Worm (Caenorhabditis elegans) whole organism, young adult: ENCODE measurements around the gene nduv-3.
A peak's percentile ranks its signal among the peaks of the same experiment; 100 is the strongest.

Experiments
- B0019.2 ChIP-seq: fragments of 200-800 bp; sonication (Bioruptor generic); conservative IDR thresholded peaks from 2 replicates; pipeline ENCODE4 v1.3.6; 2022; ENCODE audit warnings: missing genetic modification reagents, missing genetic modification characterization, missing compliant biosample characterization
- B0035.1 ChIP-seq: sonication (generic microtip); optimal IDR thresholded peaks from 2 replicates; lab custom pipeline; 2016; ENCODE audit warnings: missing genetic modification characterization, mild to moderate bottlenecking, missing compliant biosample characterization, missing genotype, missing genetic modification reagents
- B0336.3 ChIP-seq: fragments of 200-800 bp; sonication (Bioruptor generic); IDR thresholded peaks from 2 replicates; pipeline ENCODE4 v1.3.6; 2022; ENCODE audit warnings: missing genetic modification characterization, missing compliant biosample characterization
- C17E4.6 ChIP-seq: fragments of 200-800 bp; sonication (Bioruptor generic); IDR thresholded peaks from 2 replicates; pipeline ENCODE4 v1.3.6; 2022; ENCODE audit warnings: missing genetic modification reagents, missing genetic modification characterization, missing compliant biosample characterization
- D2030.7 ChIP-seq: fragments of 200-800 bp; sonication (Bioruptor generic); IDR thresholded peaks from 2 replicates; pipeline ENCODE4 v1.3.6; 2022; ENCODE audit warnings: missing genetic modification reagents, missing genetic modification characterization, missing compliant biosample characterization
- F33H1.4 ChIP-seq: fragments of 200-800 bp; sonication (Bioruptor generic); IDR thresholded peaks from 2 replicates; pipeline ENCODE4 v1.3.6; 2022; ENCODE audit warnings: missing genetic modification reagents, missing genetic modification characterization, missing compliant biosample characterization
- F39B2.1 ChIP-seq: fragments of 200-800 bp; sonication (Bioruptor generic); IDR thresholded peaks from 2 replicates; pipeline ENCODE4 v1.3.6; 2022; ENCODE audit warnings: missing genetic modification reagents, missing genetic modification characterization, missing compliant biosample characterization
- F55B11.4 ChIP-seq: sonication (generic microtip); optimal IDR thresholded peaks from 2 replicates; lab custom pipeline; 2016; ENCODE audit warnings: missing compliant biosample characterization, missing genetic modification characterization, borderline replicate concordance; ENCODE audit not compliant: insufficient read depth
- K11D2.4 ChIP-seq: fragments of 200-800 bp; sonication (Bioruptor generic); IDR thresholded peaks from 2 replicates; pipeline ENCODE4 v1.3.6; 2022; ENCODE audit warnings: missing genetic modification reagents, missing genetic modification characterization, missing compliant biosample characterization
- T26A5.8 ChIP-seq: sonication (generic microtip); optimal IDR thresholded peaks from 2 replicates; lab custom pipeline; 2016; ENCODE audit warnings: missing genetic modification characterization, missing compliant biosample characterization
- Y53G8AR.9 ChIP-seq: fragments of 200-800 bp; sonication (Bioruptor generic); conservative IDR thresholded peaks from 2 replicates; pipeline ENCODE4 v1.3.6; 2022; ENCODE audit warnings: missing genetic modification reagents, missing genetic modification characterization, missing compliant biosample characterization
- aptf-2 ChIP-seq: fragments of 200-800 bp; sonication (Bioruptor generic); conservative IDR thresholded peaks from 2 replicates; pipeline ENCODE4 v1.3.6; 2022; ENCODE audit warnings: missing genetic modification reagents, missing genetic modification characterization, missing compliant biosample characterization
- atf-7 ChIP-seq: sonication (generic microtip); optimal IDR thresholded peaks from 2 replicates; lab custom pipeline; 2017; ENCODE audit warnings: mild to moderate bottlenecking, missing genetic modification characterization, missing compliant biosample characterization
- athp-1 ChIP-seq: sonication (generic microtip); optimal IDR thresholded peaks from 2 replicates; lab custom pipeline; 2017; ENCODE audit warnings: mild to moderate bottlenecking, missing genetic modification characterization, missing compliant biosample characterization
- bed-2 ChIP-seq: fragments of 200-800 bp; sonication (Bioruptor generic); IDR thresholded peaks from 2 replicates; pipeline ENCODE4 v1.3.6; 2022; ENCODE audit warnings: missing genetic modification reagents, missing genetic modification characterization, missing compliant biosample characterization
- ceh-27 ChIP-seq: fragments of 200-800 bp; sonication (Bioruptor generic); optimal IDR thresholded peaks from 2 replicates; lab custom pipeline; 2018; ENCODE audit warnings: mild to moderate bottlenecking, missing genetic modification characterization, moderate library complexity, missing compliant biosample characterization
- ceh-58 ChIP-seq: fragments of 200-800 bp; sonication (Bioruptor generic); IDR thresholded peaks from 2 replicates; pipeline ENCODE4 v1.3.6; 2022; ENCODE audit warnings: missing genetic modification characterization, missing compliant biosample characterization
- die-1 ChIP-seq: sonication (generic microtip); optimal IDR thresholded peaks from 2 replicates; lab custom pipeline; 2016; ENCODE audit warnings: missing genotype, mild to moderate bottlenecking, missing genetic modification characterization, missing compliant biosample characterization
- dox-1 ChIP-seq: fragments of 200-800 bp; sonication (Bioruptor generic); IDR thresholded peaks from 2 replicates; pipeline ENCODE4 v1.3.6; 2022; ENCODE audit warnings: missing genetic modification reagents, missing genetic modification characterization, missing compliant biosample characterization
- dpl-1 ChIP-seq: fragments of 150-350 bp; optimal IDR thresholded peaks from 2 replicates; lab custom pipeline; 2014; ENCODE audit warnings: missing biosample characterization, missing genetic modification reagents, missing genetic modification characterization
- efl-1 ChIP-seq: fragments of 150-350 bp; optimal IDR thresholded peaks from 2 replicates; lab custom pipeline; 2014; ENCODE audit warnings: missing biosample characterization, missing genetic modification reagents, missing genetic modification characterization
- egrh-3 ChIP-seq: fragments of 200-800 bp; sonication (Bioruptor generic); IDR thresholded peaks from 2 replicates; pipeline ENCODE4 v1.3.6; 2022; ENCODE audit warnings: missing genetic modification reagents, missing genetic modification characterization, missing compliant biosample characterization
- ets-4 ChIP-seq: fragments of 200-800 bp; sonication (Bioruptor generic); optimal IDR thresholded peaks from 2 replicates; lab custom pipeline; 2018; ENCODE audit warnings: mild to moderate bottlenecking, missing genetic modification characterization, missing compliant biosample characterization
- fkh-3 ChIP-seq: sonication (generic microtip); optimal IDR thresholded peaks from 2 replicates; lab custom pipeline; 2016; ENCODE audit warnings: mild to moderate bottlenecking, missing genetic modification characterization, missing compliant biosample characterization
- him-1 ChIP-seq: sonication (generic microtip); optimal IDR thresholded peaks from 2 replicates; lab custom pipeline; 2016; ENCODE audit warnings: missing genotype, missing genetic modification reagents, missing genetic modification characterization, missing compliant biosample characterization
- hlh-26 ChIP-seq: fragments of 200-800 bp; sonication (Bioruptor generic); conservative IDR thresholded peaks from 2 replicates; pipeline ENCODE4 v1.3.6; 2022; ENCODE audit warnings: missing genetic modification reagents, missing genetic modification characterization, missing compliant biosample characterization
- hmg-20 ChIP-seq: fragments of 200-800 bp; sonication (Bioruptor generic); IDR thresholded peaks from 2 replicates; pipeline ENCODE4 v1.3.6; 2022; ENCODE audit warnings: missing genetic modification reagents, missing genetic modification characterization, missing compliant biosample characterization
- hrde-1 ChIP-seq: sonication (generic microtip); optimal IDR thresholded peaks from 2 replicates; lab custom pipeline; 2016; ENCODE audit warnings: missing genetic modification characterization, mild to moderate bottlenecking, missing compliant biosample characterization, moderate library complexity, missing genotype, missing genetic modification reagents, borderline replicate concordance
- let-607 ChIP-seq, 2 experiments: fragments of 200-800 bp in 1 of 2; sonication (Bioruptor generic) in 1 of 2; sonication (generic microtip) in 1 of 2; optimal IDR thresholded peaks; 2 replicates each; lab custom pipeline; 2016 to 2018; ENCODE audit warnings: mild to moderate bottlenecking in 2 of 2, missing compliant biosample characterization in 2 of 2, missing genetic modification characterization in 2 of 2, moderate library complexity in 2 of 2, missing genotype in 1 of 2
- lir-1 ChIP-seq: fragments of 200-800 bp; sonication (Bioruptor generic); conservative IDR thresholded peaks from 2 replicates; pipeline ENCODE4 v1.3.6; 2022; ENCODE audit warnings: missing genetic modification reagents, missing genetic modification characterization, missing compliant biosample characterization
- lsy-27 ChIP-seq: sonication (generic microtip); optimal IDR thresholded peaks from 2 replicates; lab custom pipeline; 2017; ENCODE audit warnings: missing genetic modification characterization, mild to moderate bottlenecking, missing compliant biosample characterization, antibody characterized with exemption, missing genotype, borderline replicate concordance; ENCODE audit not compliant: insufficient read depth
- madf-3 ChIP-seq: fragments of 200-800 bp; sonication (Bioruptor generic); IDR thresholded peaks from 2 replicates; pipeline ENCODE4 v1.3.6; 2022; ENCODE audit warnings: missing genetic modification reagents, missing genetic modification characterization, missing compliant biosample characterization
- madf-6 ChIP-seq: fragments of 200-800 bp; sonication (Bioruptor generic); IDR thresholded peaks from 2 replicates; pipeline ENCODE4 v1.3.6; 2022; ENCODE audit warnings: missing genetic modification reagents, missing genetic modification characterization, missing compliant biosample characterization
- madf-8 ChIP-seq: fragments of 200-800 bp; sonication (Bioruptor generic); conservative IDR thresholded peaks from 2 replicates; pipeline ENCODE4 v1.3.6; 2022; ENCODE audit warnings: missing genetic modification reagents, missing genetic modification characterization, missing compliant biosample characterization
- mes-4 ChIP-seq: sonication (generic microtip); optimal IDR thresholded peaks from 2 replicates; lab custom pipeline; 2016; ENCODE audit warnings: missing genotype, missing genetic modification characterization, missing compliant biosample characterization
- nfya-1 ChIP-seq: sonication (generic microtip); optimal IDR thresholded peaks from 2 replicates; lab custom pipeline; 2017; ENCODE audit warnings: antibody characterized with exemption, missing compliant biosample characterization, missing genetic modification characterization, borderline replicate concordance; ENCODE audit not compliant: insufficient read depth
- nhr-179 ChIP-seq: sonication (generic microtip); optimal IDR thresholded peaks from 2 replicates; lab custom pipeline; 2016; ENCODE audit warnings: mild to moderate bottlenecking, missing genetic modification characterization, missing compliant biosample characterization
- nhr-90 ChIP-seq: sonication (generic microtip); optimal IDR thresholded peaks from 2 replicates; lab custom pipeline; 2016; ENCODE audit warnings: missing genotype, mild to moderate bottlenecking, missing genetic modification characterization, missing compliant biosample characterization
- rpc-1 ChIP-seq, 2 experiments: fragments of 150-350 bp in 1 of 2; sonication (generic microtip) in 1 of 2; optimal IDR thresholded peaks; 2 replicates each; lab custom pipeline; 2014 to 2018; ENCODE audit warnings: missing biosample characterization in 1 of 2, missing genetic modification characterization in 1 of 2, missing genetic modification reagents in 1 of 2, missing genotype in 1 of 2
- snpc-4 ChIP-seq, 5 experiments: fragments of 150-350 bp in 1 of 5; sonication (generic microtip) in 4 of 5; optimal IDR thresholded peaks; 2 replicates each; lab custom pipeline; 2014 to 2018; ENCODE audit warnings: missing genetic modification characterization in 5 of 5, missing biosample characterization in 3 of 5, antibody characterized with exemption in 2 of 5, mild to moderate bottlenecking in 2 of 5, missing compliant biosample characterization in 2 of 5, missing genotype in 2 of 5, moderate library complexity in 2 of 5, missing genetic modification reagents in 1 of 5
- tbx-9 ChIP-seq: sonication (generic microtip); optimal IDR thresholded peaks from 2 replicates; lab custom pipeline; 2016; ENCODE audit warnings: borderline replicate concordance, missing genetic modification characterization, inconsistent platforms, missing compliant biosample characterization
- tlf-1 ChIP-seq: fragments of 200-800 bp; sonication (Bioruptor generic); optimal IDR thresholded peaks from 2 replicates; lab custom pipeline; 2018; ENCODE audit warnings: mild to moderate bottlenecking, missing genetic modification characterization, missing compliant biosample characterization
- unc-130 ChIP-seq: sonication (generic microtip); optimal IDR thresholded peaks from 2 replicates; lab custom pipeline; 2016; ENCODE audit warnings: missing genetic modification reagents, missing genetic modification characterization, missing compliant biosample characterization
- xnd-1 ChIP-seq: sonication (generic microtip); optimal IDR thresholded peaks from 2 replicates; lab custom pipeline; 2016; ENCODE audit warnings: missing genotype, missing genetic modification reagents, missing genetic modification characterization, missing compliant biosample characterization
- ztf-28 ChIP-seq: fragments of 200-800 bp; sonication (Bioruptor generic); IDR thresholded peaks from 2 replicates; pipeline ENCODE4 v1.3.6; 2022; ENCODE audit warnings: missing genetic modification reagents, missing genetic modification characterization, missing compliant biosample characterization
- ztf-6 ChIP-seq: fragments of 200-800 bp; sonication (Bioruptor generic); IDR thresholded peaks from 2 replicates; pipeline ENCODE4 v1.3.6; 2022; ENCODE audit warnings: missing genetic modification reagents, missing genetic modification characterization, missing compliant biosample characterization

The nduv-3 gene

DNA sequence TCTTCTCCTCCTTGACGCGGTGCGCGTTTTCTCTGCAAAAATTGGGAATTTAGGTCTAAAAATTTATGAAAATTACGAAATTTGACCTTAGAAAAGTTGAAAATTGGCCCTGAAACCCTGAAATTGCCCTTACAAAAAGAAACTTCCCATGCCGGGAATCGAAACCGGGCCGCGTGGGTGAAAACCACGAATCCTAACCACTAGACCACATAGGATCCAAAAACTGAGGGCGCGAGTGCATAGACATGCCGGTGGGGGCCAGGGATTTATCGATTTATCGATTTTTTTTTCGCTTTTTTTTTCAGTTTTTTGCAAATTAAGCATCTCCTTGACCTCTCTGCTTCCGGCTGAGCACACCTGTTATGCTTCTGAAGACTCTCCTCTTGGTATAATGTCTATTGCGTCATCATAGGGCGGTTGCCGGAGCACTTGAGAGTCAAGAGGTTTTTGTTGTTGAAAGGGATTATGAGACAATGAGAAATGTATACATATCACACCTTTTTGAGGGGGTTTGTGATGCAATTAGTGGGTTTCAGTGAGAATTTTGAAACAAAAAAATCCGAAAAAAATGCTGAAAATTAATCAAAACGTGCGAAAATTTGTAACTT lies 1.3 kb upstream of the nduv-3 start (continued):
- TF ChIP-seq tbx-9 (tag; lab: Kevin White, UChicago), result no peak
- TF ChIP-seq atf-7 (tag; lab: Kevin White, UChicago), result no peak
- peak; percentile 62 for TF ChIP-seq T26A5.8 (tag; lab: Kevin White, UChicago)
- no peak for TF ChIP-seq egrh-3 (GFP tag; lab: Robert Waterston, UW)
- no peak for TF ChIP-seq aptf-2
- no peak for TF ChIP-seq him-1 (tag; lab: Kevin White, UChicago)
- TF ChIP-seq lir-1, result no peak
- TF ChIP-seq hlh-26 (GFP tag; lab: Robert Waterston, UW), result no peak
- TF ChIP-seq bed-2 (GFP tag; lab: Robert Waterston, UW), result no peak
- no peak for TF ChIP-seq ceh-27
- TF ChIP-seq nhr-179 (tag; lab: Kevin White, UChicago), result no peak
- TF ChIP-seq nfya-1 (tag; lab: Kevin White, UChicago), result no peak
- no peak for TF ChIP-seq unc-130
- TF ChIP-seq tlf-1 (GFP tag; lab: Kevin White, UChicago), result peak; percentile 23
- no peak for TF ChIP-seq ztf-6
- TF ChIP-seq F33H1.4 (GFP tag; lab: Robert Waterston, UW), result no peak
- TF ChIP-seq K11D2.4, result no peak
- peak; percentile 24 for TF ChIP-seq lsy-27
- peak; percentile 66 for TF ChIP-seq athp-1 (tag; lab: Kevin White, UChicago)
- TF ChIP-seq D2030.7 (GFP tag; lab: Robert Waterston, UW), result peak; percentile 43; the same call in 1 of the 2 replicates
- 0 out of 2 replicates have a peak, but pooled peaks have one; percentile 17 for TF ChIP-seq madf-3 (GFP tag; lab: Robert Waterston, UW)
- no peak for TF ChIP-seq F39B2.1 (GFP tag; lab: Robert Waterston, UW)
- TF ChIP-seq ztf-28 (GFP tag; lab: Robert Waterston, UW), result no peak
- TF ChIP-seq madf-8 (GFP tag; lab: Robert Waterston, UW), result no peak
- TF ChIP-seq snpc-4 (GFP tag; optimal IDR thresholded peaks at IDR 0.05; lab: Kevin White, UChicago), result no peak
- TF ChIP-seq snpc-4 (tag; optimal IDR thresholded peaks at IDR 0.05; lab: Kevin White, UChicago), result peak in 3 of 4 experiments; percentile 9 to 54 (median 10)
- peak; percentile 81 for TF ChIP-seq rpc-1 (optimal IDR thresholded peaks at IDR 0.05; lab: Kevin White, UChicago)
- peak; percentile 77 for TF ChIP-seq rpc-1 (tag; optimal IDR thresholded peaks at IDR 0.05; lab: Kevin White, UChicago)
- TF ChIP-seq efl-1, result no peak
- TF ChIP-seq ceh-58 (GFP tag; lab: Robert Waterston, UW), result 0 out of 2 replicates have a peak, but pooled peaks have one; percentile 30
- no peak for TF ChIP-seq C17E4.6 (GFP tag; lab: Robert Waterston, UW)
- peak; percentile 57 for TF ChIP-seq die-1 (tag; lab: Kevin White, UChicago)
- peak; percentile 79 for TF ChIP-seq dox-1
- TF ChIP-seq nhr-90 (tag; lab: Kevin White, UChicago), result peak; percentile 17
- TF ChIP-seq B0336.3, result peak; percentile 65
- peak in 1 of 2 experiments; percentile 55 for TF ChIP-seq let-607 (tag; optimal IDR thresholded peaks at IDR 0.05; lab: Kevin White, UChicago)
- peak; percentile 61 for TF ChIP-seq madf-6 (GFP tag; lab: Robert Waterston, UW)
- TF ChIP-seq B0019.2, result no peak
- TF ChIP-seq fkh-3, result peak; percentile 21
- TF ChIP-seq hmg-20 (GFP tag; lab: Robert Waterston, UW), result 0 out of 2 replicates have a peak, but pooled peaks have one; percentile 27
- TF ChIP-seq B0035.1, result no peak
- no peak for TF ChIP-seq ets-4 (GFP tag; lab: Kevin White, UChicago)
- TF ChIP-seq hrde-1 (tag; lab: Kevin White, UChicago), result no peak
- TF ChIP-seq Y53G8AR.9 (GFP tag; lab: Robert Waterston, UW), result no peak
- TF ChIP-seq F55B11.4 (tag; lab: Kevin White, UChicago), result no peak
- no peak for TF ChIP-seq mes-4
- TF ChIP-seq dpl-1 (GFP tag; lab: Kevin White, UChicago), result no peak
- TF ChIP-seq xnd-1 (tag; lab: Kevin White, UChicago), result no peak
